Worm (Caenorhabditis elegans): ENCODE data around the gene acl-8.

Gene acl-8

ce11 chrV:6487878-6488277 is 37.2 kb downstream of the acl-8 start:
- TF ChIP-seq snpc-1.2 (GFP tag; IDR thresholded peaks at IDR 0.05) (no peak), daf-8 (GFP tag; IDR thresholded peaks at IDR 0.05) (no peak), daf-12 (tag; optimal IDR thresholded peaks at IDR 0.05) (no peak), skn-1 (tag; optimal IDR thresholded peaks at IDR 0.05) (no peak), nhr-76 (tag; optimal IDR thresholded peaks at IDR 0.05) (no peak), ceh-62 (tag; optimal IDR thresholded peaks at IDR 0.05) (no peak), dmd-6 (GFP tag; IDR thresholded peaks at IDR 0.05) (peak; percentile 35; the same call in 1 of the 2 replicates), Y5F2A.4 (GFP tag; optimal IDR thresholded peaks at IDR 0.05) (no peak), zip-11 (GFP tag; IDR thresholded peaks at IDR 0.05) (no peak), daf-16 (GFP tag; optimal IDR thresholded peaks at IDR 0.05) (peak in 1 of 2 experiments; percentile 11), daf-16 (tag; optimal IDR thresholded peaks at IDR 0.05) (peak; percentile 34), dve-1 (tag; optimal IDR thresholded peaks at IDR 0.05; ENCODE audit: insufficient read depth) (peak; percentile 30), D1046.2 (GFP tag; IDR thresholded peaks at IDR 0.05) (no peak), madf-5 (GFP tag; IDR thresholded peaks at IDR 0.05) (no peak), spr-3 (GFP tag; optimal IDR thresholded peaks at IDR 0.05) (no peak), fos-1 (tag; optimal IDR thresholded peaks at IDR 0.05) (no peak), ztf-7 (tag; optimal IDR thresholded peaks at IDR 0.05) (no peak), snpc-4 (tag; optimal IDR thresholded peaks at IDR 0.05) (no peak), nhr-77 (tag; optimal IDR thresholded peaks at IDR 0.05) (peak; percentile 69), hlh-11 (tag; optimal IDR thresholded peaks at IDR 0.05) (peak; percentile 14), nhr-102 (tag; optimal IDR thresholded peaks at IDR 0.05) (peak; percentile 27), T20F7.1 (GFP tag; optimal IDR thresholded peaks at IDR 0.05) (peak; percentile 22), Y48G9A.11 (GFP tag; IDR thresholded peaks at IDR 0.05) (no peak), mes-2 (tag; optimal IDR thresholded peaks at IDR 0.05; ENCODE audit: poor library complexity, severe bottlenecking) (no peak), F26F4.8 (GFP tag; conservative IDR thresholded peaks at IDR 0.05) (no peak), F37D6.2 (tag; optimal IDR thresholded peaks at IDR 0.05) (no peak), nhr-6 (tag; optimal IDR thresholded peaks at IDR 0.05) (no peak), jun-1 (tag; optimal IDR thresholded peaks at IDR 0.05) (no peak), gei-8 (GFP tag; optimal IDR thresholded peaks at IDR 0.05) (peak; percentile 21), php-3 (GFP tag; IDR thresholded peaks at IDR 0.05) (no peak), set-16 (GFP tag; IDR thresholded peaks at IDR 0.05) (no peak), R02D3.7 (tag; optimal IDR thresholded peaks at IDR 0.05) (no peak), mdl-1 (tag; optimal IDR thresholded peaks at IDR 0.05) (no peak), ceh-44 (GFP tag; IDR thresholded peaks at IDR 0.05) (no peak), hmg-1.1 (GFP tag; IDR thresholded peaks at IDR 0.05) (no peak), egl-43 (GFP tag; IDR thresholded peaks at IDR 0.05) (no peak), Y75B8A.6 (GFP tag; IDR thresholded peaks at IDR 0.05) (no peak), Y105C5A.15 (GFP tag; IDR thresholded peaks at IDR 0.05) (no peak), lin-13 (GFP tag; optimal IDR thresholded peaks at IDR 0.05) (no peak), spr-1 (tag; optimal IDR thresholded peaks at IDR 0.05) (no peak), hif-1 (tag; optimal IDR thresholded peaks at IDR 0.05) (no peak), sdz-12 (GFP tag; optimal IDR thresholded peaks at IDR 0.05) (no peak), ceh-82 (tag; optimal IDR thresholded peaks at IDR 0.05) (no peak), F10B5.3 (tag; optimal IDR thresholded peaks at IDR 0.05) (no peak), egl-27 (tag; optimal IDR thresholded peaks at IDR 0.05) (no peak), lin-38 (GFP tag; IDR thresholded peaks at IDR 0.05) (peak; percentile 19; the same call in 1 of the 2 replicates), saeg-2 (GFP tag; IDR thresholded peaks at IDR 0.05) (no peak), zag-1 (tag; optimal IDR thresholded peaks at IDR 0.05) (no peak), lin-29 (GFP tag; IDR thresholded peaks at IDR 0.05) (no peak), cey-2 (tag; optimal IDR thresholded peaks at IDR 0.05; ENCODE audit: borderline replicate concordance, insufficient read depth) (no peak), aha-1 (tag) (no peak), ceh-32 (tag; optimal IDR thresholded peaks at IDR 0.05; ENCODE audit: poor library complexity) (no peak), daf-19 (GFP tag; conservative IDR thresholded peaks at IDR 0.05) (no peak)
